Worm (Caenorhabditis elegans) whole organism, midembryonic: ENCODE measurements around the gene acc-1.

Source experiments
- T22C8.4 ChIP-seq: fragments of 200-800 bp; sonication (Bioruptor generic); IDR thresholded peaks from 2 replicates; pipeline ENCODE4 v1.3.6; 2022; ENCODE audit warnings: missing genetic modification characterization, missing compliant biosample characterization
- cog-1 ChIP-seq: sonication (generic microtip); optimal IDR thresholded peaks from 2 replicates; lab custom pipeline; 2016; ENCODE audit warnings: missing genetic modification characterization, missing compliant biosample characterization
- flt-1 ChIP-seq: fragments of 200-800 bp; sonication (Bioruptor generic); IDR thresholded peaks from 2 replicates; pipeline ENCODE4 v1.3.6; 2022; ENCODE audit warnings: missing genetic modification characterization, missing compliant biosample characterization
- klf-2 ChIP-seq: fragments of 200-800 bp; sonication (Bioruptor generic); conservative IDR thresholded peaks from 2 replicates; pipeline ENCODE4 v1.3.6; 2022; ENCODE audit warnings: missing genetic modification reagents, missing genetic modification characterization, missing compliant biosample characterization
- med-1 ChIP-seq: sonication (generic microtip); optimal IDR thresholded peaks from 2 replicates; lab custom pipeline; 2017; ENCODE audit warnings: missing genetic modification characterization, mild to moderate bottlenecking, missing compliant biosample characterization, antibody characterized with exemption, missing genetic modification reagents; ENCODE audit not compliant: insufficient read depth
- ztf-23 ChIP-seq: fragments of 200-800 bp; sonication (Bioruptor generic); IDR thresholded peaks from 2 replicates; pipeline ENCODE4 v1.3.6; 2022; ENCODE audit warnings: missing genetic modification reagents, missing genetic modification characterization, missing compliant biosample characterization
- ztf-29 ChIP-seq: fragments of 200-800 bp; sonication (Bioruptor generic); IDR thresholded peaks from 2 replicates; pipeline ENCODE4 v1.3.6; 2022; ENCODE audit warnings: missing genetic modification reagents, missing genetic modification characterization, missing compliant biosample characterization

- TF ChIP-seq ztf-29 (GFP tag; lab: Robert Waterston, UW) (no peak), T22C8.4 (GFP tag; lab: Robert Waterston, UW) (no peak), med-1 (GFP tag; lab: Kevin White, UChicago) (no peak), flt-1 (GFP tag; lab: Robert Waterston, UW) (no peak), klf-2 (GFP tag; lab: Robert Waterston, UW) (no peak), ztf-23 (no peak), cog-1 (tag; lab: Kevin White, UChicago) (no peak)
These were observed 24.8 kb upstream of the acc-1 start for ce11 chrIV:9632966-9633494.
